Fruit fly (Drosophila melanogaster): ENCODE data around the gene CG13875.

DNA sequence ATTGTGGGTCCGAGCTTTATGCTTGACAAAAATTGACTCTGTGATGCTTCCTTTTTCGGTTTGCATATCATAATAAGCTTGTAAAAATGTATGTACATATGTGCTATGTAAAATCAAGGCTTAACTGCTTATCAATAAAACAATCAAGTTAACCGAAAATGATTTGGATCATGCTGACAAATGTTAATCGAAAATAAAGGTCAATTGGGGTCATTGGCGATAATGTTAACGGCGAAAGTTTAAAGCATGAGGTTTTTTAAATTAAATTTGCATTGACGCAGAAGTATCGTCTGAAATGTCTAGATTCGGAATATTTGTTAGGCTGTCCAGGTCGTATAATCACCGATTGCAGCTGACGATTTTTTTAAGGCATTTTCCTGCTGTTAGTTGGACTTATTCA, 36.6 kb downstream of the CG13875 start, which contains the start of gene Kaz1-ORFB:
- TF ChIP-seq Atf6 (GFP tag; IDR thresholded peaks at IDR 0.05): no peak
- no peak for TF ChIP-seq corto (GFP tag; optimal IDR thresholded peaks at IDR 0.05)
- TF ChIP-seq mld (GFP tag; IDR thresholded peaks at IDR 0.05; ENCODE audit: partially characterized antibody): no peak
- TF ChIP-seq Med (GFP tag): no peak
- no peak for TF ChIP-seq CG11504 (tag; optimal IDR thresholded peaks at IDR 0.05)
- TF ChIP-seq CG43689 (GFP tag; IDR thresholded peaks at IDR 0.05): no peak

All from whole organism, embryonic.